Worm (Caenorhabditis elegans) whole organism, dauer: Measurements from ENCODE around the gene B0303.4.

Experiments used
- unc-62 ChIP-seq: sonication (generic microtip); optimal IDR thresholded peaks from 2 replicates; lab custom pipeline; 2017; ENCODE audit warnings: missing biosample characterization, missing genetic modification reagents, missing genetic modification characterization

Gene B0303.4

ce11 chrIII:8664897-8665388 is 24.7 kb upstream of the B0303.4 start, which contains the start of gene F22B7.1:
Gene F22B7.1 (plus strand): TSS chrIII:8665338.
- TF ChIP-seq unc-62 (GFP tag; lab: Kevin White, UChicago): no peak

ce11 chrIII:8667382-8667781 is 22.3 kb upstream of the B0303.4 start, which contains the start of gene dpy-19:
Gene dpy-19 (minus strand): TSS chrIII:8667482.
- no peak for TF ChIP-seq unc-62 (GFP tag; lab: Kevin White, UChicago)

ce11 chrIII:8668717-8669116 is 20.9 kb upstream of the B0303.4 start:
- TF ChIP-seq unc-62 (GFP tag; lab: Kevin White, UChicago): no peak

ce11 chrIII:8674980-8675485 is 14.6 kb upstream of the B0303.4 start, which contains the start of gene pgl-2:
Gene pgl-2 (minus strand): TSS chrIII:8675435.
- TF ChIP-seq unc-62 (GFP tag; lab: Kevin White, UChicago): no peak

ce11 chrIII:8678371-8678770 is 11.3 kb upstream of the B0303.4 start:
- TF ChIP-seq unc-62 (GFP tag; lab: Kevin White, UChicago): no peak

- TF ChIP-seq unc-62 (GFP tag; lab: Kevin White, UChicago): no peak
These were observed 5.9 kb upstream of the B0303.4 start, which contains the start of gene fli-1 for ce11 chrIII:8683679-8684263. Gene fli-1 (minus strand): TSS chrIII:8683736.

ce11 chrIII:8684421-8684820 is 5.2 kb upstream of the B0303.4 start, which contains the start of gene anmt-1:
Gene anmt-1 (plus strand): TSS chrIII:8684808.
- TF ChIP-seq unc-62 (GFP tag; lab: Kevin White, UChicago): no peak

ce11 chrIII:8685590-8686240 is 3.9 kb upstream of the B0303.4 start:
- no peak for TF ChIP-seq unc-62 (GFP tag; lab: Kevin White, UChicago)

- no peak for TF ChIP-seq unc-62 (GFP tag; lab: Kevin White, UChicago)
These were observed 1.2 kb upstream of the B0303.4 start, which contains the start of gene hadb-1 for ce11 chrIII:8688438-8688946. Gene hadb-1 (minus strand): TSS chrIII:8688488.

- no peak for TF ChIP-seq unc-62 (GFP tag; lab: Kevin White, UChicago)
These were observed 507 bp upstream of the B0303.4 start for ce11 chrIII:8689143-8689542.

ce11 chrIII:8693322-8693721 is 3.7 kb downstream of the B0303.4 start, which contains the start of gene B0303.7:
Gene B0303.7 (plus strand): TSS chrIII:8693622.
- TF ChIP-seq unc-62 (GFP tag; lab: Kevin White, UChicago): no peak

- TF ChIP-seq unc-62 (GFP tag; lab: Kevin White, UChicago): no peak
These were observed 7.0 kb downstream of the B0303.4 start for ce11 chrIII:8696680-8697079.

- no peak for TF ChIP-seq unc-62 (GFP tag; lab: Kevin White, UChicago)
These were observed 7.7 kb downstream of the B0303.4 start for ce11 chrIII:8697268-8697907.

ce11 chrIII:8700289-8700957 is 10.8 kb downstream of the B0303.4 start, which contains the start of the genes sdz-1 and vps-33.1:
Gene sdz-1 (minus strand): TSS chrIII:8700339.
Gene vps-33.1 (plus strand): TSS chrIII:8700927.
- no peak for TF ChIP-seq unc-62 (GFP tag; lab: Kevin White, UChicago)

ce11 chrIII:8704765-8705164 is 15.1 kb downstream of the B0303.4 start, which contains the start of gene B0303.16:
Gene B0303.16 (plus strand): TSS chrIII:8705065.
- no peak for TF ChIP-seq unc-62 (GFP tag; lab: Kevin White, UChicago)
